Fruit fly (Drosophila melanogaster): ENCODE measurements around the gene RpS19b.

The RpS19b gene

dm6 chr3R:23962781-23963222 is 29.5 kb upstream of the RpS19b start, which contains the start of gene CG31140 (continued):
- TF ChIP-seq mam (GFP tag; optimal IDR thresholded peaks at IDR 0.05) = no peak
- TF ChIP-seq sd (tag; optimal IDR thresholded peaks at IDR 0.05) = peak; percentile 91
- TF ChIP-seq CG34376 (GFP tag; optimal IDR thresholded peaks at IDR 0.05) = peak; percentile 58
- TF ChIP-seq CG6175 (GFP tag; IDR thresholded peaks at IDR 0.05) = 0 out of 3 replicates have a peak, but pooled peaks have one; percentile 30
- peak; percentile 7 for TF ChIP-seq CG10979 (tag; optimal IDR thresholded peaks at IDR 0.05)
- peak; percentile 2 for TF ChIP-seq Jarid2 (GFP tag; optimal IDR thresholded peaks at IDR 0.05)
- TF ChIP-seq row (GFP tag; IDR thresholded peaks at IDR 0.05) = peak; percentile 24; the same call in 1 of the 3 replicates
- TF ChIP-seq CG1832 (GFP tag; optimal IDR thresholded peaks at IDR 0.05) = peak; percentile 90
- no peak for TF ChIP-seq Oli (tag; optimal IDR thresholded peaks at IDR 0.05)
- peak; percentile 7 for TF ChIP-seq Lhr (GFP tag; optimal IDR thresholded peaks at IDR 0.05)
- peak; percentile 36 for TF ChIP-seq CG8290 (GFP tag; optimal IDR thresholded peaks at IDR 0.05)
- TF ChIP-seq CG8290 (tag; optimal IDR thresholded peaks at IDR 0.05) = peak; percentile 50 to 64
- no peak for TF ChIP-seq CG17802 (tag; optimal IDR thresholded peaks at IDR 0.05)
- TF ChIP-seq kay (GFP tag; optimal IDR thresholded peaks at IDR 0.05) = no peak
- TF ChIP-seq yki (optimal IDR thresholded peaks at IDR 0.05) = peak; percentile 36
- no peak for TF ChIP-seq h (optimal IDR thresholded peaks at IDR 0.05)
- no peak for TF ChIP-seq CG9876 (GFP tag; optimal IDR thresholded peaks at IDR 0.05)
- TF ChIP-seq CG43689 (GFP tag; IDR thresholded peaks at IDR 0.05) = no peak
- TF ChIP-seq bsh (GFP tag; optimal IDR thresholded peaks at IDR 0.05) = peak in 1 of 2 experiments; percentile 38
- peak; percentile 61 for TF ChIP-seq CG4360 (GFP tag; IDR thresholded peaks at IDR 0.05)
- peak; percentile 97 for TF ChIP-seq scrt (GFP tag; optimal IDR thresholded peaks at IDR 0.05)
- peak; percentile 67 for TF ChIP-seq Fer1 (GFP tag; optimal IDR thresholded peaks at IDR 0.05)
- no peak for TF ChIP-seq CG14667 (GFP tag; IDR thresholded peaks at IDR 0.05)
- TF ChIP-seq Stat92E (GFP tag; optimal IDR thresholded peaks at IDR 0.05) = no peak
- TF ChIP-seq CG17829 (tag; optimal IDR thresholded peaks at IDR 0.05) = peak; percentile 13
- TF ChIP-seq Spps (tag; optimal IDR thresholded peaks at IDR 0.05) = no peak
- 0 out of 2 replicates have a peak, but pooled peaks have one; percentile 13 for TF ChIP-seq sna (GFP tag; IDR thresholded peaks at IDR 0.05; ENCODE audit: partially characterized antibody)
- TF ChIP-seq dati (GFP tag; IDR thresholded peaks at IDR 0.05) = no peak
- peak; percentile 26 for TF ChIP-seq lab (GFP tag; optimal IDR thresholded peaks at IDR 0.05)
- TF ChIP-seq Adf1 (GFP tag; IDR thresholded peaks at IDR 0.05) = peak; percentile 91
- peak; percentile 12 for TF ChIP-seq BtbVII (GFP tag; optimal IDR thresholded peaks at IDR 0.05)
- no peak for TF ChIP-seq Atf3 (GFP tag; optimal IDR thresholded peaks at IDR 0.05)
- TF ChIP-seq CG16779 (GFP tag; IDR thresholded peaks at IDR 0.05) = peak; percentile 30; the same call in 1 of the 2 replicates
- TF ChIP-seq CG8924 (tag; optimal IDR thresholded peaks at IDR 0.05) = peak; percentile 7
- TF ChIP-seq stwl (tag; optimal IDR thresholded peaks at IDR 0.05) = peak; percentile 34
- TF ChIP-seq PHDP (tag; optimal IDR thresholded peaks at IDR 0.05) = no peak
- TF ChIP-seq al (GFP tag; IDR thresholded peaks at IDR 0.05) = no peak
- peak; percentile 58 for TF ChIP-seq cg (GFP tag; optimal IDR thresholded peaks at IDR 0.05)
- no peak for TF ChIP-seq HmgZ (tag; optimal IDR thresholded peaks at IDR 0.05)
- TF ChIP-seq abd-A (tag; optimal IDR thresholded peaks at IDR 0.05) = peak; percentile 85
- no peak for TF ChIP-seq Ssrp (tag; optimal IDR thresholded peaks at IDR 0.05)
- TF ChIP-seq MBD-R2 (GFP tag; IDR thresholded peaks at IDR 0.05) = no peak
- TF ChIP-seq dysf (GFP tag; IDR thresholded peaks at IDR 0.05) = no peak
- no peak for TF ChIP-seq Bdp1 (GFP tag; optimal IDR thresholded peaks at IDR 0.05)
- TF ChIP-seq tll (GFP tag; optimal IDR thresholded peaks at IDR 0.05) = no peak
- TF ChIP-seq zfh2 (GFP tag; optimal IDR thresholded peaks at IDR 0.05) = no peak
- no peak for TF ChIP-seq ro (GFP tag; IDR thresholded peaks at IDR 0.05)
- TF ChIP-seq ranshi (GFP tag; IDR thresholded peaks at IDR 0.05) = peak; percentile 19; the same call in 1 of the 2 replicates
- no peak for TF ChIP-seq Dip3 (GFP tag; optimal IDR thresholded peaks at IDR 0.05)
- TF ChIP-seq CG11504 (tag; optimal IDR thresholded peaks at IDR 0.05) = peak; percentile 17
- 0 out of 3 replicates have a peak, but pooled peaks have one; percentile 21 for TF ChIP-seq otp (GFP tag; IDR thresholded peaks at IDR 0.05)
